Worm (Caenorhabditis elegans) whole organism, young adult: Measurements from ENCODE around the gene nspg-5.

Source experiments
- B0035.1 ChIP-seq: sonication (generic microtip); optimal IDR thresholded peaks from 2 replicates; lab custom pipeline; 2016; ENCODE audit warnings: missing genetic modification characterization, mild to moderate bottlenecking, missing compliant biosample characterization, missing genotype, missing genetic modification reagents
- B0336.3 ChIP-seq: fragments of 200-800 bp; sonication (Bioruptor generic); IDR thresholded peaks from 2 replicates; pipeline ENCODE4 v1.3.6; 2022; ENCODE audit warnings: missing genetic modification characterization, missing compliant biosample characterization
- D2030.7 ChIP-seq: fragments of 200-800 bp; sonication (Bioruptor generic); IDR thresholded peaks from 2 replicates; pipeline ENCODE4 v1.3.6; 2022; ENCODE audit warnings: missing genetic modification reagents, missing genetic modification characterization, missing compliant biosample characterization
- F52B5.7 ChIP-seq: sonication (generic microtip); optimal IDR thresholded peaks from 2 replicates; lab custom pipeline; 2016; ENCODE audit warnings: mild to moderate bottlenecking, missing genetic modification characterization, missing compliant biosample characterization
- F57C9.4 ChIP-seq: sonication (generic microtip); optimal IDR thresholded peaks from 2 replicates; lab custom pipeline; 2017; ENCODE audit warnings: mild to moderate bottlenecking, missing genetic modification characterization, missing compliant biosample characterization
- K11D2.4 ChIP-seq: fragments of 200-800 bp; sonication (Bioruptor generic); IDR thresholded peaks from 2 replicates; pipeline ENCODE4 v1.3.6; 2022; ENCODE audit warnings: missing genetic modification reagents, missing genetic modification characterization, missing compliant biosample characterization
- K12H6.12 ChIP-seq: fragments of 200-800 bp; sonication (Bioruptor generic); optimal IDR thresholded peaks from 2 replicates; lab custom pipeline; 2018; ENCODE audit warnings: mild to moderate bottlenecking, missing genetic modification characterization, missing compliant biosample characterization
- Y53F4B.3 ChIP-seq: fragments of 200-800 bp; sonication (Bioruptor generic); IDR thresholded peaks from 2 replicates; pipeline ENCODE4 v1.3.6; 2022; ENCODE audit warnings: missing genetic modification reagents, missing genetic modification characterization, missing compliant biosample characterization
- Y53G8AR.9 ChIP-seq: fragments of 200-800 bp; sonication (Bioruptor generic); conservative IDR thresholded peaks from 2 replicates; pipeline ENCODE4 v1.3.6; 2022; ENCODE audit warnings: missing genetic modification reagents, missing genetic modification characterization, missing compliant biosample characterization
- Y56A3A.18 ChIP-seq: fragments of 200-800 bp; sonication (Bioruptor generic); IDR thresholded peaks from 2 replicates; pipeline ENCODE4 v1.3.6; 2022; ENCODE audit warnings: missing genetic modification reagents, missing genetic modification characterization, missing compliant biosample characterization
- Y67H2A.10 ChIP-seq: fragments of 200-800 bp; sonication (Bioruptor generic); conservative IDR thresholded peaks from 2 replicates; pipeline ENCODE4 v1.3.6; 2022; ENCODE audit warnings: missing genetic modification reagents, missing genetic modification characterization, missing compliant biosample characterization
- Y95B8A.8 ChIP-seq: fragments of 200-800 bp; sonication (Bioruptor generic); IDR thresholded peaks from 2 replicates; pipeline ENCODE4 v1.3.6; 2022; ENCODE audit warnings: missing genetic modification reagents, missing genetic modification characterization, missing compliant biosample characterization
- ZK185.1 ChIP-seq: sonication (generic microtip); optimal IDR thresholded peaks from 2 replicates; lab custom pipeline; 2016; ENCODE audit warnings: mild to moderate bottlenecking, missing genetic modification characterization, missing compliant biosample characterization; ENCODE audit not compliant: poor library complexity, severe bottlenecking
- aptf-3 ChIP-seq: fragments of 200-800 bp; sonication (Bioruptor generic); IDR thresholded peaks from 2 replicates; pipeline ENCODE4 v1.3.6; 2022; ENCODE audit warnings: missing genetic modification characterization, missing compliant biosample characterization
- ceh-91 ChIP-seq: fragments of 200-800 bp; sonication (Bioruptor generic); IDR thresholded peaks from 2 replicates; pipeline ENCODE4 v1.3.6; 2022; ENCODE audit warnings: missing genetic modification reagents, missing genetic modification characterization, missing compliant biosample characterization
- die-1 ChIP-seq: sonication (generic microtip); optimal IDR thresholded peaks from 2 replicates; lab custom pipeline; 2016; ENCODE audit warnings: missing genotype, mild to moderate bottlenecking, missing genetic modification characterization, missing compliant biosample characterization
- egl-18 ChIP-seq: fragments of 200-800 bp; sonication (Bioruptor generic); IDR thresholded peaks from 2 replicates; pipeline ENCODE4 v1.3.6; 2022; ENCODE audit warnings: missing genetic modification reagents, missing genetic modification characterization, missing compliant biosample characterization
- egl-44 ChIP-seq: fragments of 200-800 bp; sonication (Bioruptor generic); IDR thresholded peaks from 2 replicates; pipeline ENCODE4 v1.3.6; 2022; ENCODE audit warnings: missing genetic modification reagents, missing genetic modification characterization, missing compliant biosample characterization
- egrh-3 ChIP-seq: fragments of 200-800 bp; sonication (Bioruptor generic); IDR thresholded peaks from 2 replicates; pipeline ENCODE4 v1.3.6; 2022; ENCODE audit warnings: missing genetic modification reagents, missing genetic modification characterization, missing compliant biosample characterization
- ekl-4 ChIP-seq: fragments of 200-800 bp; sonication (Bioruptor generic); IDR thresholded peaks from 2 replicates; pipeline ENCODE4 v1.3.6; 2022; ENCODE audit warnings: missing genetic modification reagents, missing genetic modification characterization, missing compliant biosample characterization
- hlh-26 ChIP-seq: fragments of 200-800 bp; sonication (Bioruptor generic); conservative IDR thresholded peaks from 2 replicates; pipeline ENCODE4 v1.3.6; 2022; ENCODE audit warnings: missing genetic modification reagents, missing genetic modification characterization, missing compliant biosample characterization
- let-607 ChIP-seq, 2 experiments: fragments of 200-800 bp in 1 of 2; sonication (Bioruptor generic) in 1 of 2; sonication (generic microtip) in 1 of 2; optimal IDR thresholded peaks; 2 replicates each; lab custom pipeline; 2016 to 2018; ENCODE audit warnings: mild to moderate bottlenecking in 2 of 2, missing compliant biosample characterization in 2 of 2, missing genetic modification characterization in 2 of 2, moderate library complexity in 2 of 2, missing genotype in 1 of 2
- lin-26 ChIP-seq: fragments of 200-800 bp; sonication (Bioruptor generic); IDR thresholded peaks from 2 replicates; pipeline ENCODE4 v1.3.6; 2022; ENCODE audit warnings: missing genetic modification reagents, missing genetic modification characterization, missing compliant biosample characterization
- lir-1 ChIP-seq: fragments of 200-800 bp; sonication (Bioruptor generic); conservative IDR thresholded peaks from 2 replicates; pipeline ENCODE4 v1.3.6; 2022; ENCODE audit warnings: missing genetic modification reagents, missing genetic modification characterization, missing compliant biosample characterization
- madf-3 ChIP-seq: fragments of 200-800 bp; sonication (Bioruptor generic); IDR thresholded peaks from 2 replicates; pipeline ENCODE4 v1.3.6; 2022; ENCODE audit warnings: missing genetic modification reagents, missing genetic modification characterization, missing compliant biosample characterization
- madf-8 ChIP-seq: fragments of 200-800 bp; sonication (Bioruptor generic); conservative IDR thresholded peaks from 2 replicates; pipeline ENCODE4 v1.3.6; 2022; ENCODE audit warnings: missing genetic modification reagents, missing genetic modification characterization, missing compliant biosample characterization
- mcd-1 ChIP-seq: fragments of 200-800 bp; sonication (Bioruptor generic); IDR thresholded peaks from 2 replicates; pipeline ENCODE4 v1.3.6; 2022; ENCODE audit warnings: missing genetic modification reagents, missing genetic modification characterization, missing compliant biosample characterization
- nfya-2 ChIP-seq: fragments of 200-800 bp; sonication (Bioruptor generic); IDR thresholded peaks from 2 replicates; pipeline ENCODE4 v1.3.6; 2022; ENCODE audit warnings: missing genetic modification reagents, missing genetic modification characterization, missing compliant biosample characterization
- rpc-1 ChIP-seq, 2 experiments: fragments of 150-350 bp in 1 of 2; sonication (generic microtip) in 1 of 2; optimal IDR thresholded peaks; 2 replicates each; lab custom pipeline; 2014 to 2018; ENCODE audit warnings: missing biosample characterization in 1 of 2, missing genetic modification characterization in 1 of 2, missing genetic modification reagents in 1 of 2, missing genotype in 1 of 2
- sea-2 ChIP-seq: fragments of 200-800 bp; sonication (Bioruptor generic); IDR thresholded peaks from 2 replicates; pipeline ENCODE4 v1.3.6; 2022; ENCODE audit warnings: missing genetic modification characterization, missing compliant biosample characterization
- snpc-3.4 ChIP-seq: sonication (generic microtip); optimal IDR thresholded peaks from 2 replicates; lab custom pipeline; 2017; ENCODE audit warnings: missing genetic modification characterization, mild to moderate bottlenecking, missing compliant biosample characterization, antibody characterized with exemption, moderate library complexity, missing genotype, missing genetic modification reagents
- snpc-4 ChIP-seq, 5 experiments: fragments of 150-350 bp in 1 of 5; sonication (generic microtip) in 4 of 5; optimal IDR thresholded peaks; 2 replicates each; lab custom pipeline; 2014 to 2018; ENCODE audit warnings: missing genetic modification characterization in 5 of 5, missing biosample characterization in 3 of 5, antibody characterized with exemption in 2 of 5, mild to moderate bottlenecking in 2 of 5, missing compliant biosample characterization in 2 of 5, missing genotype in 2 of 5, moderate library complexity in 2 of 5, missing genetic modification reagents in 1 of 5
- tbx-9 ChIP-seq: sonication (generic microtip); optimal IDR thresholded peaks from 2 replicates; lab custom pipeline; 2016; ENCODE audit warnings: borderline replicate concordance, missing genetic modification characterization, inconsistent platforms, missing compliant biosample characterization
- unc-62 ChIP-seq: fragments of 150-350 bp; optimal IDR thresholded peaks from 2 replicates; lab custom pipeline; 2014; ENCODE audit warnings: missing biosample characterization, missing genetic modification reagents, missing genetic modification characterization
- xnd-1 ChIP-seq: sonication (generic microtip); optimal IDR thresholded peaks from 2 replicates; lab custom pipeline; 2016; ENCODE audit warnings: missing genotype, missing genetic modification reagents, missing genetic modification characterization, missing compliant biosample characterization
- zfh-2 ChIP-seq: fragments of 200-800 bp; sonication (Bioruptor generic); conservative IDR thresholded peaks from 2 replicates; pipeline ENCODE4 v1.3.6; 2022; ENCODE audit warnings: missing genetic modification reagents, missing genetic modification characterization, missing compliant biosample characterization
- ztf-22 ChIP-seq: fragments of 200-800 bp; sonication (Bioruptor generic); optimal IDR thresholded peaks from 2 replicates; lab custom pipeline; 2018; ENCODE audit warnings: mild to moderate bottlenecking, missing genetic modification characterization, moderate library complexity, missing compliant biosample characterization
- ztf-6 ChIP-seq: fragments of 200-800 bp; sonication (Bioruptor generic); IDR thresholded peaks from 2 replicates; pipeline ENCODE4 v1.3.6; 2022; ENCODE audit warnings: missing genetic modification reagents, missing genetic modification characterization, missing compliant biosample characterization

nspg-5 gene

ce11 chrX:2942327-2942726, 39.5 kb upstream of the nspg-5 start (continued):
- TF ChIP-seq nfya-2 (GFP tag; lab: Robert Waterston, UW) (no peak), ztf-6 (GFP tag; lab: Robert Waterston, UW) (no peak), D2030.7 (GFP tag; lab: Robert Waterston, UW) (no peak), snpc-4 (GFP tag; optimal IDR thresholded peaks at IDR 0.05; lab: Kevin White, UChicago) (no peak), snpc-4 (tag; optimal IDR thresholded peaks at IDR 0.05; lab: Kevin White, UChicago) (peak in 2 of 4 experiments; percentile 41 to 60), ZK185.1 (tag; lab: Kevin White, UChicago) (no peak), zfh-2 (peak; percentile 82)

ce11 chrX:2943611-2944010, 38.2 kb upstream of the nspg-5 start:
- TF ChIP-seq Y95B8A.8 (no peak), K12H6.12 (tag; lab: Kevin White, UChicago) (no peak), egl-44 (no peak), tbx-9 (no peak), B0035.1 (tag; lab: Kevin White, UChicago) (no peak), F52B5.7 (tag; lab: Kevin White, UChicago) (no peak), xnd-1 (no peak), B0336.3 (GFP tag; lab: Robert Waterston, UW) (no peak), lir-1 (GFP tag; lab: Robert Waterston, UW) (no peak), let-607 (tag; optimal IDR thresholded peaks at IDR 0.05; lab: Kevin White, UChicago) (no peak), K11D2.4 (GFP tag; lab: Robert Waterston, UW) (no peak), Y56A3A.18 (GFP tag; lab: Robert Waterston, UW) (no peak), F57C9.4 (no peak), Y53G8AR.9 (GFP tag; lab: Robert Waterston, UW) (no peak), lin-26 (GFP tag; lab: Robert Waterston, UW) (no peak), D2030.7 (GFP tag; lab: Robert Waterston, UW) (no peak), ztf-6 (GFP tag; lab: Robert Waterston, UW) (no peak), egrh-3 (GFP tag; lab: Robert Waterston, UW) (no peak), snpc-3.4 (no peak), madf-8 (GFP tag; lab: Robert Waterston, UW) (no peak)

DNA sequence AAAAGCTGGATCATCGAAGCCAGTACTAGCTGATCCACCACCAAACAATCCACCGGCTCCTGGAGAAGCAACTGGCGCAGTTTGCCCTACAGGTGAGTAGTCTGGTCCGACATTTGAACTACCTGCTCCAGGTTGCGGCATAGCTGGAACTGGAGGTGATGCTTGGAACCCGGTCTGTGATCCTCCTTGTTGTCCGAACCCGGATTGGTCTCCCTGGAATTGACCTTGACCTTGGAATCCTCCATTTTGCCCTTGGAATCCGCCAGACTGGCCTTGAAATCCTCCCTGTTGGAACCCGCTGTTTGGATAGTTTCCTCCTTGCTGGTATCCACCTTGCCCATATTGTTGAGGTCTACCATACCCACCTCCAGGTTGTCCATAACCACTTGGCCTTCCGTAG, 35.9 kb upstream of the nspg-5 start:
- TF ChIP-seq mcd-1 (GFP tag; lab: Robert Waterston, UW) (0 out of 2 replicates have a peak, but pooled peaks have one; percentile 9), ceh-91 (GFP tag; lab: Robert Waterston, UW) (no peak), ekl-4 (GFP tag; lab: Robert Waterston, UW) (no peak), hlh-26 (GFP tag; lab: Robert Waterston, UW) (no peak), madf-3 (0 out of 2 replicates have a peak, but pooled peaks have one; percentile 70), Y67H2A.10 (GFP tag; lab: Robert Waterston, UW) (no peak), xnd-1 (no peak), aptf-3 (no peak), zfh-2 (peak; percentile 54; the same call in 1 of the 2 replicates), rpc-1 (optimal IDR thresholded peaks at IDR 0.05; lab: Kevin White, UChicago) (no peak), rpc-1 (tag; optimal IDR thresholded peaks at IDR 0.05; lab: Kevin White, UChicago) (no peak), snpc-3.4 (no peak), die-1 (tag; lab: Kevin White, UChicago) (no peak)

DNA sequence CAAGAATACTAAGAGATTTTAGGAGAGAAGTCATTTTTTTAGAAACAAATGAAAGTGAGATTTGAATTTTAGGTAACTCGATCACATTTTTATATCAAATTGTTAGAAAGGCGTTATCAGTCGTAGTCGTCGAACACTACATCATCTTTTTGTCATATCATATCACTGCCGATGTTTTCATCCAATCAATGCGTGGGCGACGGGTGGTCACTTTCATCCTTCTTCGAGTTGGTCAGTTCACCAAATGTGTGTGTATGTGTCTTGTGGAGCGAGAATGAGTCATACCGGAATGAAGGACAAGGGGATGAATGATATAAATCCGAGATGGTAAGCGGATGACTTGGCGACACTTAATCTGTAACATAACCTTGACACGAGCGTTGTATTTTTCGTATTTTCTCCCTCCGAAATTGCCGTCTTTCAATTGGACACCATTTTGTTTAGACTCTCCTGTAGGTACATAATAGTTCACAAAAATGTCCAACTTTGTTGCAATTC, 35.3 kb upstream of the nspg-5 start, which contains the start of the genes Y41G9A.10 and Y41G9A.5:
Gene Y41G9A.10, minus strand, starts transcription at position 51 of the 498 bp plus-strand sequence.
Gene Y41G9A.5, plus strand, starts transcription at position 160 of the 498 bp plus-strand sequence.
- no peak for TF ChIP-seq egl-18 (GFP tag; lab: Robert Waterston, UW)
- no peak for TF ChIP-seq ztf-22 (GFP tag; lab: Kevin White, UChicago)
- TF ChIP-seq ekl-4 (GFP tag; lab: Robert Waterston, UW): no peak
- TF ChIP-seq Y53F4B.3 (GFP tag; lab: Robert Waterston, UW): no peak
- TF ChIP-seq sea-2: no peak
- TF ChIP-seq unc-62: no peak
